Worm (Caenorhabditis elegans) whole organism, young adult: Measurements from ENCODE around the gene dlst-1.

ENCODE experiments used
- B0261.1 ChIP-seq: sonication (generic microtip); optimal IDR thresholded peaks from 2 replicates; lab custom pipeline; 2016; ENCODE audit warnings: mild to moderate bottlenecking, missing genetic modification characterization, moderate library complexity, missing compliant biosample characterization
- C17E4.6 ChIP-seq: fragments of 200-800 bp; sonication (Bioruptor generic); IDR thresholded peaks from 2 replicates; pipeline ENCODE4 v1.3.6; 2022; ENCODE audit warnings: missing genetic modification reagents, missing genetic modification characterization, missing compliant biosample characterization
- F37B4.10 ChIP-seq: fragments of 200-800 bp; sonication (Bioruptor generic); IDR thresholded peaks from 2 replicates; pipeline ENCODE4 v1.3.6; 2022; ENCODE audit warnings: missing genetic modification characterization, missing compliant biosample characterization
- F39B2.1 ChIP-seq: fragments of 200-800 bp; sonication (Bioruptor generic); IDR thresholded peaks from 2 replicates; pipeline ENCODE4 v1.3.6; 2022; ENCODE audit warnings: missing genetic modification reagents, missing genetic modification characterization, missing compliant biosample characterization
- F55B11.4 ChIP-seq: sonication (generic microtip); optimal IDR thresholded peaks from 2 replicates; lab custom pipeline; 2016; ENCODE audit warnings: missing compliant biosample characterization, missing genetic modification characterization, borderline replicate concordance; ENCODE audit not compliant: insufficient read depth
- Y53G8AR.9 ChIP-seq: fragments of 200-800 bp; sonication (Bioruptor generic); conservative IDR thresholded peaks from 2 replicates; pipeline ENCODE4 v1.3.6; 2022; ENCODE audit warnings: missing genetic modification reagents, missing genetic modification characterization, missing compliant biosample characterization
- Y56A3A.18 ChIP-seq: fragments of 200-800 bp; sonication (Bioruptor generic); IDR thresholded peaks from 2 replicates; pipeline ENCODE4 v1.3.6; 2022; ENCODE audit warnings: missing genetic modification reagents, missing genetic modification characterization, missing compliant biosample characterization
- ZK185.1 ChIP-seq: sonication (generic microtip); optimal IDR thresholded peaks from 2 replicates; lab custom pipeline; 2016; ENCODE audit warnings: mild to moderate bottlenecking, missing genetic modification characterization, missing compliant biosample characterization; ENCODE audit not compliant: poor library complexity, severe bottlenecking
- ama-1 ChIP-seq, 3 experiments: fragments of 150-350 bp in 1 of 3; sonication (generic microtip) in 2 of 3; optimal IDR thresholded peaks; 2 replicates each; lab custom pipeline; 2014 to 2018; ENCODE audit warnings: missing biosample characterization in 2 of 3, missing genetic modification characterization in 2 of 3, missing genetic modification reagents in 2 of 3
- attf-3 ChIP-seq: fragments of 200-800 bp; sonication (Bioruptor generic); conservative IDR thresholded peaks from 2 replicates; pipeline ENCODE4 v1.3.6; 2022; ENCODE audit warnings: missing genetic modification reagents, missing genetic modification characterization, missing compliant biosample characterization
- attf-5 ChIP-seq: fragments of 200-800 bp; sonication (Bioruptor generic); optimal IDR thresholded peaks from 2 replicates; lab custom pipeline; 2018; ENCODE audit warnings: mild to moderate bottlenecking, missing genetic modification characterization, missing compliant biosample characterization
- cebp-2 ChIP-seq: fragments of 200-800 bp; sonication (Bioruptor generic); IDR thresholded peaks from 2 replicates; pipeline ENCODE4 v1.3.6; 2022; ENCODE audit warnings: missing genetic modification characterization, missing compliant biosample characterization
- dpff-1 ChIP-seq: sonication (generic microtip); optimal IDR thresholded peaks from 2 replicates; lab custom pipeline; 2017; ENCODE audit warnings: mild to moderate bottlenecking, missing genetic modification characterization, missing compliant biosample characterization
- dpl-1 ChIP-seq: fragments of 150-350 bp; optimal IDR thresholded peaks from 2 replicates; lab custom pipeline; 2014; ENCODE audit warnings: missing biosample characterization, missing genetic modification reagents, missing genetic modification characterization
- egl-18 ChIP-seq: fragments of 200-800 bp; sonication (Bioruptor generic); IDR thresholded peaks from 2 replicates; pipeline ENCODE4 v1.3.6; 2022; ENCODE audit warnings: missing genetic modification reagents, missing genetic modification characterization, missing compliant biosample characterization
- fkh-3 ChIP-seq: sonication (generic microtip); optimal IDR thresholded peaks from 2 replicates; lab custom pipeline; 2016; ENCODE audit warnings: mild to moderate bottlenecking, missing genetic modification characterization, missing compliant biosample characterization
- hlh-12 ChIP-seq: sonication (generic microtip); optimal IDR thresholded peaks from 2 replicates; lab custom pipeline; 2016; ENCODE audit warnings: missing genetic modification characterization, missing compliant biosample characterization
- hmg-20 ChIP-seq: fragments of 200-800 bp; sonication (Bioruptor generic); IDR thresholded peaks from 2 replicates; pipeline ENCODE4 v1.3.6; 2022; ENCODE audit warnings: missing genetic modification reagents, missing genetic modification characterization, missing compliant biosample characterization
- lin-26 ChIP-seq: fragments of 200-800 bp; sonication (Bioruptor generic); IDR thresholded peaks from 2 replicates; pipeline ENCODE4 v1.3.6; 2022; ENCODE audit warnings: missing genetic modification reagents, missing genetic modification characterization, missing compliant biosample characterization
- lin-35 ChIP-seq, 3 experiments: fragments of 150-350 bp in 2 of 3; sonication (generic microtip) in 1 of 3; optimal IDR thresholded peaks; 2 replicates each; lab custom pipeline; 2014 to 2018; ENCODE audit warnings: missing biosample characterization in 3 of 3, missing genetic modification characterization in 3 of 3, missing genetic modification reagents in 3 of 3
- lin-54 ChIP-seq: fragments of 200-800 bp; sonication (Bioruptor generic); optimal IDR thresholded peaks from 2 replicates; lab custom pipeline; 2018; ENCODE audit warnings: mild to moderate bottlenecking, missing genetic modification characterization, missing compliant biosample characterization
- lsl-1 ChIP-seq: fragments of 200-800 bp; sonication (Bioruptor generic); optimal IDR thresholded peaks from 2 replicates; lab custom pipeline; 2018; ENCODE audit warnings: mild to moderate bottlenecking, missing genetic modification characterization, moderate library complexity, missing compliant biosample characterization
- mcd-1 ChIP-seq: fragments of 200-800 bp; sonication (Bioruptor generic); IDR thresholded peaks from 2 replicates; pipeline ENCODE4 v1.3.6; 2022; ENCODE audit warnings: missing genetic modification reagents, missing genetic modification characterization, missing compliant biosample characterization
- nhr-120 ChIP-seq: fragments of 200-800 bp; sonication (Bioruptor generic); IDR thresholded peaks from 2 replicates; pipeline ENCODE4 v1.3.6; 2022; ENCODE audit warnings: missing genetic modification characterization, missing compliant biosample characterization
- nhr-179 ChIP-seq: sonication (generic microtip); optimal IDR thresholded peaks from 2 replicates; lab custom pipeline; 2016; ENCODE audit warnings: mild to moderate bottlenecking, missing genetic modification characterization, missing compliant biosample characterization
- nhr-27 ChIP-seq: fragments of 200-800 bp; sonication (Bioruptor generic); optimal IDR thresholded peaks from 2 replicates; lab custom pipeline; 2018; ENCODE audit warnings: mild to moderate bottlenecking, missing genetic modification characterization, moderate library complexity, missing compliant biosample characterization
- nhr-80 ChIP-seq: sonication (generic microtip); optimal IDR thresholded peaks from 2 replicates; lab custom pipeline; 2016; ENCODE audit warnings: missing genetic modification characterization, missing compliant biosample characterization
- pbrm-1 ChIP-seq: fragments of 200-800 bp; sonication (Bioruptor generic); IDR thresholded peaks from 2 replicates; pipeline ENCODE4 v1.3.6; 2022; ENCODE audit warnings: missing genetic modification reagents, missing genetic modification characterization, missing compliant biosample characterization
- sdz-38 ChIP-seq: sonication (generic microtip); optimal IDR thresholded peaks from 2 replicates; lab custom pipeline; 2016; ENCODE audit warnings: missing genotype, missing genetic modification characterization, missing compliant biosample characterization
- snpc-1.3 ChIP-seq: sonication (generic microtip); optimal IDR thresholded peaks from 2 replicates; lab custom pipeline; 2017; ENCODE audit warnings: missing genetic modification characterization, mild to moderate bottlenecking, missing compliant biosample characterization, antibody characterized with exemption, moderate library complexity, missing genotype, missing genetic modification reagents; ENCODE audit not compliant: insufficient read depth
- snpc-3.4 ChIP-seq: sonication (generic microtip); optimal IDR thresholded peaks from 2 replicates; lab custom pipeline; 2017; ENCODE audit warnings: missing genetic modification characterization, mild to moderate bottlenecking, missing compliant biosample characterization, antibody characterized with exemption, moderate library complexity, missing genotype, missing genetic modification reagents
- sptf-2 ChIP-seq: fragments of 200-800 bp; sonication (Bioruptor generic); optimal IDR thresholded peaks from 2 replicates; lab custom pipeline; 2018; ENCODE audit warnings: mild to moderate bottlenecking, missing genetic modification characterization, missing compliant biosample characterization
- unc-130 ChIP-seq: sonication (generic microtip); optimal IDR thresholded peaks from 2 replicates; lab custom pipeline; 2016; ENCODE audit warnings: missing genetic modification reagents, missing genetic modification characterization, missing compliant biosample characterization
- zim-3 ChIP-seq: sonication (generic microtip); optimal IDR thresholded peaks from 2 replicates; lab custom pipeline; 2017; ENCODE audit warnings: mild to moderate bottlenecking, missing genetic modification characterization, moderate library complexity, missing compliant biosample characterization
- ztf-18 ChIP-seq: sonication (generic microtip); optimal IDR thresholded peaks from 2 replicates; lab custom pipeline; 2016; ENCODE audit warnings: missing genotype, mild to moderate bottlenecking, missing genetic modification characterization, missing compliant biosample characterization
- ztf-3 ChIP-seq: fragments of 200-800 bp; sonication (Bioruptor generic); optimal IDR thresholded peaks from 2 replicates; lab custom pipeline; 2018; ENCODE audit warnings: mild to moderate bottlenecking, missing genetic modification characterization, missing compliant biosample characterization
- ztf-6 ChIP-seq: fragments of 200-800 bp; sonication (Bioruptor generic); IDR thresholded peaks from 2 replicates; pipeline ENCODE4 v1.3.6; 2022; ENCODE audit warnings: missing genetic modification reagents, missing genetic modification characterization, missing compliant biosample characterization

Gene dlst-1

ce11 chrV:6694668-6695067 is 14.2 kb downstream of the dlst-1 start, which contains the start of gene W02F12.8:
Gene W02F12.8, minus strand, starts transcription at chrV:6694768.
- TF ChIP-seq pbrm-1 (GFP tag; lab: Robert Waterston, UW): no peak
- TF ChIP-seq ztf-3: no peak
- TF ChIP-seq F37B4.10: no peak
- no peak for TF ChIP-seq lsl-1 (GFP tag; lab: Kevin White, UChicago)
- TF ChIP-seq fkh-3: no peak
- TF ChIP-seq nhr-120: no peak
- TF ChIP-seq attf-5: no peak
- no peak for TF ChIP-seq egl-18 (GFP tag; lab: Robert Waterston, UW)
- no peak for TF ChIP-seq ZK185.1 (tag; lab: Kevin White, UChicago)
- no peak for TF ChIP-seq attf-3 (GFP tag; lab: Robert Waterston, UW)
- TF ChIP-seq Y56A3A.18 (GFP tag; lab: Robert Waterston, UW): no peak
- TF ChIP-seq dpl-1 (GFP tag; lab: Kevin White, UChicago): no peak
- no peak for TF ChIP-seq unc-130 (GFP tag; lab: Kevin White, UChicago)
- no peak for TF ChIP-seq mcd-1 (GFP tag; lab: Robert Waterston, UW)
- no peak for TF ChIP-seq Y53G8AR.9 (GFP tag; lab: Robert Waterston, UW)
- TF ChIP-seq F55B11.4 (tag; lab: Kevin White, UChicago): no peak
- no peak for TF ChIP-seq snpc-3.4 (tag; lab: Kevin White, UChicago)
- no peak for TF ChIP-seq C17E4.6 (GFP tag; lab: Robert Waterston, UW)
- TF ChIP-seq cebp-2 (GFP tag; lab: Robert Waterston, UW): no peak
- no peak for TF ChIP-seq ama-1 (optimal IDR thresholded peaks at IDR 0.05; lab: Kevin White, UChicago)
- TF ChIP-seq ama-1 (GFP tag; optimal IDR thresholded peaks at IDR 0.05; lab: Kevin White, UChicago): no peak

- TF ChIP-seq nhr-80 (tag; lab: Kevin White, UChicago) (peak; percentile 24), snpc-1.3 (tag; lab: Kevin White, UChicago) (no peak)
- TF ChIP-seq, all 124 proteins: peak for 1
Measured at ce11 chrV:6691813-6692351, 17.0 kb downstream of the dlst-1 start, which contains the start of gene mtl-1. Gene mtl-1, minus strand, starts transcription at chrV:6691863.

ce11 chrV:6690075-6690474 is 18.8 kb downstream of the dlst-1 start:
- TF ChIP-seq cebp-2 (GFP tag; lab: Robert Waterston, UW) (no peak), Y56A3A.18 (GFP tag; lab: Robert Waterston, UW) (no peak), dpff-1 (tag; lab: Kevin White, UChicago) (no peak), B0261.1 (tag; lab: Kevin White, UChicago) (no peak), nhr-27 (tag; lab: Kevin White, UChicago) (no peak), sdz-38 (tag; lab: Kevin White, UChicago) (no peak), pbrm-1 (GFP tag; lab: Robert Waterston, UW) (no peak), zim-3 (tag; lab: Kevin White, UChicago) (no peak), ztf-18 (tag; lab: Kevin White, UChicago) (no peak), sptf-2 (GFP tag; lab: Kevin White, UChicago) (no peak), hlh-12 (no peak), lin-54 (GFP tag; lab: Kevin White, UChicago) (no peak), lin-35 (GFP tag; optimal IDR thresholded peaks at IDR 0.05; lab: Kevin White, UChicago) (no peak), ztf-6 (GFP tag; lab: Robert Waterston, UW) (no peak), nhr-120 (no peak), ZK185.1 (tag; lab: Kevin White, UChicago) (no peak), lin-26 (GFP tag; lab: Robert Waterston, UW) (no peak), hmg-20 (GFP tag; lab: Robert Waterston, UW) (no peak), nhr-179 (tag; lab: Kevin White, UChicago) (no peak), F39B2.1 (GFP tag; lab: Robert Waterston, UW) (no peak)
